Fruit fly (Drosophila melanogaster): ENCODE results near the gene Gr89a.

DNA sequence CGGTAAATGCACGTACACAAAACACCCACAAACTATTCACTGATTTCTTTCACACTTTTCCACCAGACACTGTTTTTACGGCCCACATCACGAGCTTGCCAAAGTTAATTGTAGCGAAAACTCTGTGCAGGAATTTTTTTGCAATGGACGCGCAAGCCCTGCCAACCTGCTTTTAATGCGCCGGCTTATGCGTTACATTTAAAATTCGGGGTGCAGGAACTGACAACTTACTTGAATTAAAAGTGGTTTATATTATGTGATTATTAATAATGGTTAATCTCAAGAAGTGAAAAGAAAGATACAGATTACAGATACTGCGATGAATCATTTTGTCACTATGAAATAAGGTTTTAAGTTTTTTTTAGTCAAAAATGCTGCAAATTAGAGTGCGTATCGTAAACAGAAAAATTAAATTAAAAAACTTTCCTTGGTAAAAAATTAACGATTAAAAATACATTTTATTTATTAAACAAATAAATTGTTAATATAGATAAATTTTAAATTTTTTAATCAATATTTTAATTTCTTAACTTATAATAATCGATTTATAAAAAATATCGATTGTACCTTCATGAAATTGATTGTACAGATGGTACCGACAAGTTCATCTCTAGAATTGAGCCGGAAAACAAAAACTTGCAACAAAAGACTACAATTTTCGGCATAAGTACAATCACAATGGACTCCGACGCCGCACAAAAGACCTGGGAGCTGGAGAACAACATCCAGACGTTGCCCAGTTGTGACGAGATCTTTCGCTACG is 29.1 kb downstream of the Gr89a start, which contains the start of the genes CG42232 and CSN5:
- TF ChIP-seq h (optimal IDR thresholded peaks at IDR 0.05) (no peak), psq (optimal IDR thresholded peaks at IDR 0.05) (no peak), Myc (optimal IDR thresholded peaks at IDR 0.05) (no peak), insv (optimal IDR thresholded peaks at IDR 0.05) (no peak)

Data from Kc167 (cell line).